Worm (Caenorhabditis elegans): ENCODE results near the gene smrd-1.
A peak's percentile ranks its signal among the peaks of the same experiment; 100 is the strongest.

The smrd-1 gene

DNA sequence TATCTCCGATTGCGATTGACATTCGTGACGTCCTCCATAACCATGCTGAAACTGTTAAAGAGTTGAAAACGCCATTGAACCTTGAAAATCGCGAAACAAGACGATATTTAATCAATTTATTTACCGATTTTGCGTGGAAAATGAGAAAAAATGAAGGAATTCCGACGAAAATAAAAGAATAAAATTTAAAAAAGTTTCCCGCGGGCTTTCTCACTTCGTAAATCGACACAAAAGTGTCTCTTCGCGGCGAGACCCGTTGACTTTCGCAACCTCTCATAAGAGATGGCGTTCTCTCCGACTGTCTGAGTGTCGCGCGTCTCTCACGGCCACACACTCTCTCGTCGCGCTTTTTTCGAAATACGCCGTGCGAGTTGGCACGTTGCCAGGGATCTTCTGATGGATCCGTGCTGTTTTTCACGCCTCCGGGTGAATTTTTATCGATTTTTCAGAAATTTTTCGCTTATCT lies 28.6 kb downstream of the smrd-1 start, which contains the start of gene hat-1:
TSS of gene hat-1 (minus strand) at position 51 of the 466 bp plus-strand sequence.
- TF ChIP-seq F39B2.1 (GFP tag; IDR thresholded peaks at IDR 0.05) (no peak), efl-1 (GFP tag; optimal IDR thresholded peaks at IDR 0.05) (peak; percentile 81), tlf-1 (GFP tag; optimal IDR thresholded peaks at IDR 0.05) (peak; percentile 96), madf-8 (GFP tag; conservative IDR thresholded peaks at IDR 0.05) (peak; percentile 84), hsf-1 (GFP tag; IDR thresholded peaks at IDR 0.05) (peak; percentile 84), mxl-1 (tag; optimal IDR thresholded peaks at IDR 0.05) (no peak), snpc-1.3 (tag; optimal IDR thresholded peaks at IDR 0.05; ENCODE audit: insufficient read depth) (peak; percentile 82), dpl-1 (GFP tag; optimal IDR thresholded peaks at IDR 0.05) (peak; percentile 87), pha-4 (tag; optimal IDR thresholded peaks at IDR 0.05) (peak; percentile 76), F23B12.7 (tag; optimal IDR thresholded peaks at IDR 0.05; ENCODE audit: insufficient read depth) (peak; percentile 63), D2030.7 (GFP tag; IDR thresholded peaks at IDR 0.05) (peak; percentile 95), egrh-3 (GFP tag; IDR thresholded peaks at IDR 0.05) (peak; percentile 54; the same call in 1 of the 2 replicates), unc-130 (GFP tag; optimal IDR thresholded peaks at IDR 0.05) (peak; percentile 77), tbp1 (GFP tag; optimal IDR thresholded peaks at IDR 0.05) (peak; percentile 75), zfh-2 (GFP tag; conservative IDR thresholded peaks at IDR 0.05) (peak; percentile 98), dox-1 (GFP tag; IDR thresholded peaks at IDR 0.05) (peak; percentile 99), C06A6.2 (GFP tag; conservative IDR thresholded peaks at IDR 0.05) (peak; percentile 89), lin-35 (GFP tag; optimal IDR thresholded peaks at IDR 0.05) (peak; percentile 4 to 92 (median 49)), atf-7 (tag; optimal IDR thresholded peaks at IDR 0.05) (peak; percentile 92), hmg-1.2 (GFP tag; IDR thresholded peaks at IDR 0.05) (peak; percentile 100), snpc-4 (GFP tag; optimal IDR thresholded peaks at IDR 0.05) (peak; percentile 56), snpc-4 (tag; optimal IDR thresholded peaks at IDR 0.05) (peak in 3 of 4 experiments; percentile 79 to 86 (median 80)), C17E4.6 (GFP tag; IDR thresholded peaks at IDR 0.05) (peak; percentile 91), K11D2.4 (GFP tag; IDR thresholded peaks at IDR 0.05) (peak; percentile 94), unc-62 (GFP tag; optimal IDR thresholded peaks at IDR 0.05) (no peak), lir-1 (GFP tag; conservative IDR thresholded peaks at IDR 0.05) (peak; percentile 89), egl-44 (GFP tag; IDR thresholded peaks at IDR 0.05) (peak; percentile 53; the same call in 1 of the 2 replicates), madf-6 (GFP tag; IDR thresholded peaks at IDR 0.05) (peak; percentile 96), ceh-91 (GFP tag; IDR thresholded peaks at IDR 0.05) (peak; percentile 93), nhr-80 (tag; optimal IDR thresholded peaks at IDR 0.05) (peak; percentile 50), ztf-3 (GFP tag; optimal IDR thresholded peaks at IDR 0.05) (peak; percentile 44), athp-1 (tag; optimal IDR thresholded peaks at IDR 0.05) (peak; percentile 97), chd-7 (tag; optimal IDR thresholded peaks at IDR 0.05) (peak; percentile 90), rec-8 (tag; optimal IDR thresholded peaks at IDR 0.05) (peak in 1 of 2 experiments; percentile 55), repo-1 (tag; optimal IDR thresholded peaks at IDR 0.05) (peak; percentile 87), sdz-38 (tag; optimal IDR thresholded peaks at IDR 0.05) (no peak), Y67H2A.10 (GFP tag; conservative IDR thresholded peaks at IDR 0.05) (0 out of 2 replicates have a peak, but pooled peaks have one; percentile 57), F52B5.7 (tag; optimal IDR thresholded peaks at IDR 0.05) (no peak), ztf-28 (GFP tag; IDR thresholded peaks at IDR 0.05) (peak; percentile 82), nhr-179 (tag; optimal IDR thresholded peaks at IDR 0.05) (no peak), cebp-1 (GFP tag; IDR thresholded peaks at IDR 0.05) (peak; percentile 98), cebp-1 (tag; optimal IDR thresholded peaks at IDR 0.05) (peak; percentile 100), hmg-20 (GFP tag; IDR thresholded peaks at IDR 0.05) (0 out of 2 replicates have a peak, but pooled peaks have one; percentile 50), snpc-3.4 (tag; optimal IDR thresholded peaks at IDR 0.05) (peak; percentile 78), let-526 (GFP tag; IDR thresholded peaks at IDR 0.05) (0 out of 2 replicates have a peak, but pooled peaks have one; percentile 65), nhr-90 (tag; optimal IDR thresholded peaks at IDR 0.05) (no peak), fkh-3 (tag; optimal IDR thresholded peaks at IDR 0.05) (no peak), rcor-1 (GFP tag; IDR thresholded peaks at IDR 0.05) (peak; percentile 95)

All from whole organism, young adult.